Worm (Caenorhabditis elegans) whole organism, mixed stage, embryonic: ENCODE data around the gene T09D3.8.

Source experiments
- M03D4.4 ChIP-seq: sonication (generic microtip); optimal IDR thresholded peaks from 2 replicates; lab custom pipeline; 2017; ENCODE audit warnings: mild to moderate bottlenecking, missing genetic modification characterization, missing compliant biosample characterization
- bed-3 ChIP-seq: fragments of 200-800 bp; sonication (Bioruptor generic); optimal IDR thresholded peaks from 3 replicates; lab custom pipeline; 2018; ENCODE audit warnings: mild to moderate bottlenecking, missing genetic modification characterization, moderate library complexity, missing compliant biosample characterization
- ceh-83 ChIP-seq: fragments of 200-800 bp; sonication (Bioruptor generic); optimal IDR thresholded peaks from 2 replicates; lab custom pipeline; 2018; ENCODE audit warnings: mild to moderate bottlenecking, missing genetic modification characterization, missing compliant biosample characterization
- drap-1 ChIP-seq: fragments of 200-800 bp; sonication (Bioruptor generic); optimal IDR thresholded peaks from 3 replicates; lab custom pipeline; 2018; ENCODE audit warnings: mild to moderate bottlenecking, missing genetic modification characterization, missing compliant biosample characterization
- flh-1 ChIP-seq: fragments of 200-800 bp; sonication (Bioruptor generic); optimal IDR thresholded peaks from 2 replicates; lab custom pipeline; 2018; ENCODE audit warnings: mild to moderate bottlenecking, missing genetic modification characterization, moderate library complexity, missing compliant biosample characterization
- hlh-1 ChIP-seq: fragments of 150-350 bp; optimal IDR thresholded peaks from 2 replicates; lab custom pipeline; 2014; ENCODE audit warnings: missing biosample characterization, missing genetic modification reagents, missing genetic modification characterization
- lin-13 ChIP-seq: fragments of 150-350 bp; optimal IDR thresholded peaks from 2 replicates; lab custom pipeline; 2014; ENCODE audit warnings: missing biosample characterization, missing genetic modification characterization
- lin-32 ChIP-seq: fragments of 200-800 bp; sonication (Bioruptor generic); optimal IDR thresholded peaks from 2 replicates; lab custom pipeline; 2018; ENCODE audit warnings: mild to moderate bottlenecking, missing genetic modification characterization, missing compliant biosample characterization
- nhr-2 ChIP-seq: fragments of 150-350 bp; optimal IDR thresholded peaks from 2 replicates; lab custom pipeline; 2014; ENCODE audit warnings: missing biosample characterization, missing genetic modification characterization
- nhr-76 ChIP-seq: sonication (generic microtip); optimal IDR thresholded peaks from 2 replicates; lab custom pipeline; 2017; ENCODE audit warnings: missing biosample characterization, missing genetic modification characterization
- pha-4 ChIP-seq: fragments of 150-350 bp; optimal IDR thresholded peaks from 2 replicates; lab custom pipeline; 2018; ENCODE audit warnings: missing biosample characterization, missing genetic modification reagents, missing genetic modification characterization
- sem-2 ChIP-seq: fragments of 200-800 bp; sonication (Bioruptor generic); optimal IDR thresholded peaks from 2 replicates; lab custom pipeline; 2018; ENCODE audit warnings: mild to moderate bottlenecking, missing genetic modification characterization, missing compliant biosample characterization
- snpc-4 ChIP-seq: fragments of 150-350 bp; optimal IDR thresholded peaks from 2 replicates; lab custom pipeline; 2014; ENCODE audit warnings: missing biosample characterization, missing genetic modification characterization
- unc-62 ChIP-seq: fragments of 150-350 bp; optimal IDR thresholded peaks from 2 replicates; lab custom pipeline; 2014; ENCODE audit warnings: missing biosample characterization, missing genetic modification reagents, missing genetic modification characterization
- ztf-11 ChIP-seq: fragments of 150-350 bp; optimal IDR thresholded peaks from 2 replicates; lab custom pipeline; 2014; ENCODE audit warnings: missing biosample characterization, missing genetic modification characterization

T09D3.8 gene

ce11 chrV:5408921-5409320 is 44.0 kb downstream of the T09D3.8 start:
- TF ChIP-seq lin-32 (GFP tag; lab: Kevin White, UChicago): no peak
- TF ChIP-seq M03D4.4 (tag; lab: Kevin White, UChicago): no peak
- TF ChIP-seq nhr-2 (tag; lab: Kevin White, UChicago): no peak
- peak; percentile 88 for TF ChIP-seq unc-62
- no peak for TF ChIP-seq snpc-4 (tag; lab: Kevin White, UChicago)
- TF ChIP-seq sem-2 (GFP tag; lab: Kevin White, UChicago): no peak

ce11 chrV:5410679-5411078 is 45.7 kb downstream of the T09D3.8 start, which contains the start of gene F08F3.4:
TSS of gene F08F3.4 (plus strand) at chrV:5410955.
- TF ChIP-seq ceh-83 (GFP tag; lab: Kevin White, UChicago) (no peak), lin-13 (tag; lab: Kevin White, UChicago) (no peak), flh-1 (GFP tag; lab: Kevin White, UChicago) (no peak), drap-1 (GFP tag; lab: Kevin White, UChicago) (no peak), ztf-11 (tag; lab: Kevin White, UChicago) (no peak), bed-3 (GFP tag; lab: Kevin White, UChicago) (no peak), pha-4 (tag; lab: Kevin White, UChicago) (no peak), nhr-76 (no peak), snpc-4 (tag; lab: Kevin White, UChicago) (no peak)

- TF ChIP-seq lin-13 (tag; lab: Kevin White, UChicago) (no peak), hlh-1 (tag; lab: Kevin White, UChicago) (peak; percentile 34)
Measured at ce11 chrV:5412808-5413405, 47.9 kb downstream of the T09D3.8 start, which contains the start of gene F08F3.10. TSS of gene F08F3.10 (plus strand) at chrV:5413355.
